Fruit fly (Drosophila melanogaster): ENCODE results near the gene CG7017.

CG7017 gene

dm6 chr3L:20185206-20185868 lies 26.6 kb downstream of the CG7017 start (continued):
- TF ChIP-seq bowl (GFP tag; IDR thresholded peaks at IDR 0.05), result no peak
- no peak for TF ChIP-seq CG8944 (GFP tag; optimal IDR thresholded peaks at IDR 0.05)
- TF ChIP-seq CG32532 (GFP tag; IDR thresholded peaks at IDR 0.05), result peak; percentile 42; the same call in 1 of the 2 replicates
- peak; percentile 40 for TF ChIP-seq BtbVII (GFP tag; optimal IDR thresholded peaks at IDR 0.05)

- TF ChIP-seq ems (GFP tag; optimal IDR thresholded peaks at IDR 0.05) (no peak), CG12769 (tag; optimal IDR thresholded peaks at IDR 0.05) (no peak), CG31365 (tag; optimal IDR thresholded peaks at IDR 0.05) (no peak), Drgx (GFP tag; IDR thresholded peaks at IDR 0.05) (peak; percentile 56), zen (tag; optimal IDR thresholded peaks at IDR 0.05) (peak; percentile 20), CG12104 (GFP tag; optimal IDR thresholded peaks at IDR 0.05) (peak; percentile 48), CG6791 (GFP tag; IDR thresholded peaks at IDR 0.05; ENCODE audit: partially characterized antibody) (no peak), CG12299 (tag; optimal IDR thresholded peaks at IDR 0.05) (no peak), sqz (GFP tag; optimal IDR thresholded peaks at IDR 0.05) (no peak), p53 (GFP tag; optimal IDR thresholded peaks at IDR 0.05) (no peak), Atf6 (GFP tag; IDR thresholded peaks at IDR 0.05) (peak; percentile 55), bsh (GFP tag; optimal IDR thresholded peaks at IDR 0.05) (peak in 1 of 2 experiments; percentile 49), lilli (GFP tag; optimal IDR thresholded peaks at IDR 0.05) (peak; percentile 54), ERR (GFP tag; optimal IDR thresholded peaks at IDR 0.05) (no peak), CG4820 (GFP tag; optimal IDR thresholded peaks at IDR 0.05) (peak; percentile 2), CG11723 (GFP tag; optimal IDR thresholded peaks at IDR 0.05) (peak; percentile 28), CG1647 (GFP tag; optimal IDR thresholded peaks at IDR 0.05) (peak; percentile 47), Neu2 (GFP tag; optimal IDR thresholded peaks at IDR 0.05; ENCODE audit: borderline replicate concordance) (no peak), run (tag; optimal IDR thresholded peaks at IDR 0.05) (no peak), CG2889 (GFP tag; IDR thresholded peaks at IDR 0.05) (no peak), Sox102F (GFP tag; optimal IDR thresholded peaks at IDR 0.05) (peak; percentile 69), CG33557 (GFP tag; optimal IDR thresholded peaks at IDR 0.05) (no peak), CG8924 (tag; optimal IDR thresholded peaks at IDR 0.05) (peak; percentile 31), CG11456 (GFP tag; IDR thresholded peaks at IDR 0.05) (peak; percentile 27; the same call in 1 of the 3 replicates), CG6765 (GFP tag; optimal IDR thresholded peaks at IDR 0.05) (no peak), sens-2 (GFP tag; IDR thresholded peaks at IDR 0.05) (no peak), CG7987 (GFP tag; optimal IDR thresholded peaks at IDR 0.05) (no peak), CG3281 (GFP tag; optimal IDR thresholded peaks at IDR 0.05) (peak; percentile 59), CG18476 (GFP tag; optimal IDR thresholded peaks at IDR 0.05) (peak; percentile 32), CG8478 (optimal IDR thresholded peaks at IDR 0.05) (no peak), NC2β (GFP tag; optimal IDR thresholded peaks at IDR 0.05) (peak; percentile 11), nom (GFP tag; optimal IDR thresholded peaks at IDR 0.05) (no peak), bcd (GFP tag; optimal IDR thresholded peaks at IDR 0.05) (peak; percentile 56), nerfin-1 (tag; optimal IDR thresholded peaks at IDR 0.05) (no peak), CG7928 (GFP tag; optimal IDR thresholded peaks at IDR 0.05) (no peak), CG2875 (GFP tag; optimal IDR thresholded peaks at IDR 0.05) (peak; percentile 25), CG6689 (GFP tag; IDR thresholded peaks at IDR 0.05) (peak; percentile 43), wdn (GFP tag; IDR thresholded peaks at IDR 0.05) (0 out of 2 replicates have a peak, but pooled peaks have one; percentile 8), Sry-δ (GFP tag; optimal IDR thresholded peaks at IDR 0.05) (peak; percentile 7), CG4730 (GFP tag; IDR thresholded peaks at IDR 0.05) (no peak), knrl (GFP tag; IDR thresholded peaks at IDR 0.05; ENCODE audit: partially characterized antibody) (no peak), CG12155 (GFP tag; optimal IDR thresholded peaks at IDR 0.05) (no peak), BtbVII (GFP tag; optimal IDR thresholded peaks at IDR 0.05) (peak; percentile 17), CG12391 (tag; optimal IDR thresholded peaks at IDR 0.05) (peak; percentile 60)
Observed at dm6 chr3L:20183345-20184088, 28.4 kb downstream of the CG7017 start.

Data from whole organism, embryonic.